Fruit fly (Drosophila melanogaster) whole organism, embryonic: ENCODE data around the gene CG17249.

Experiments used
- CG10147 ChIP-seq: fragments of 200-800 bp; sonication (Bioruptor generic); optimal IDR thresholded peaks from 2 replicates; lab custom pipeline; 2019; ENCODE audit warnings: missing biosample characterization, mild to moderate bottlenecking, missing genetic modification characterization, moderate library complexity
- CG11723 ChIP-seq: fragments of 200-800 bp; sonication (Bioruptor generic); optimal IDR thresholded peaks from 2 replicates; lab custom pipeline; 2017; ENCODE audit warnings: missing biosample characterization, mild to moderate bottlenecking, missing genetic modification characterization
- CG12391 ChIP-seq: fragments of 200-800 bp; sonication (Bioruptor generic); optimal IDR thresholded peaks from 3 replicates; lab custom pipeline; 2018; ENCODE audit warnings: missing biosample characterization, mild to moderate bottlenecking, missing genetic modification characterization, moderate library complexity
- CG16863 ChIP-seq: fragments of 200-800 bp; sonication (Bioruptor generic); optimal IDR thresholded peaks from 3 replicates; lab custom pipeline; 2016; ENCODE audit warnings: missing biosample characterization, missing genetic modification characterization
- CG17361 ChIP-seq: fragments of 200-800 bp; sonication (Bioruptor generic); IDR thresholded peaks from 3 replicates; pipeline ENCODE4 v1.3.6; 2022; ENCODE audit warnings: missing biosample characterization, missing genetic modification characterization
- CG2199 ChIP-seq: fragments of 200-800 bp; sonication (Bioruptor generic); IDR thresholded peaks from 3 replicates; pipeline ENCODE4 v1.3.6; 2022; ENCODE audit warnings: missing biosample characterization, missing genetic modification characterization
- CG32767 ChIP-seq: fragments of 200-800 bp; sonication (Bioruptor generic); IDR thresholded peaks from 2 replicates; pipeline ENCODE4 v1.3.6; 2022; ENCODE audit warnings: missing biosample characterization, missing genetic modification characterization
- CG33213 ChIP-seq: fragments of 200-800 bp; sonication (Bioruptor generic); optimal IDR thresholded peaks from 3 replicates; lab custom pipeline; 2016; ENCODE audit warnings: missing biosample characterization, missing genetic modification characterization
- CG3847 ChIP-seq: fragments of 200-800 bp; sonication (Bioruptor generic); IDR thresholded peaks from 2 replicates; pipeline ENCODE4 v1.3.6; 2022; ENCODE audit warnings: missing biosample characterization, missing genetic modification characterization
- CG4854 ChIP-seq: fragments of 200-800 bp; sonication (Bioruptor generic); optimal IDR thresholded peaks from 2 replicates; lab custom pipeline; 2016; ENCODE audit warnings: missing biosample characterization, missing genetic modification characterization, inconsistent platforms
- CG5180 ChIP-seq: fragments of 200-800 bp; sonication (Bioruptor generic); optimal IDR thresholded peaks from 3 replicates; lab custom pipeline; 2017; ENCODE audit warnings: missing biosample characterization, missing genetic modification characterization, mild to moderate bottlenecking, moderate library complexity, missing genetic modification reagents
- CG6272 ChIP-seq: fragments of 200-800 bp; sonication (Bioruptor generic); IDR thresholded peaks from 2 replicates; pipeline ENCODE4 v1.3.6; 2022; ENCODE audit warnings: missing biosample characterization, missing genetic modification characterization
- CG7556 ChIP-seq: fragments of 200-800 bp; sonication (Bioruptor generic); optimal IDR thresholded peaks from 2 replicates; lab custom pipeline; 2017; ENCODE audit warnings: missing biosample characterization, mild to moderate bottlenecking, missing genetic modification characterization
- CG7839 ChIP-seq: fragments of 200-800 bp; sonication (Bioruptor generic); optimal IDR thresholded peaks from 3 replicates; lab custom pipeline; 2018; ENCODE audit warnings: missing biosample characterization, mild to moderate bottlenecking, missing genetic modification characterization, moderate library complexity
- CG8359 ChIP-seq: fragments of 200-800 bp; sonication (Bioruptor generic); optimal IDR thresholded peaks from 2 replicates; lab custom pipeline; 2017; ENCODE audit warnings: missing biosample characterization, mild to moderate bottlenecking, missing genetic modification characterization, borderline replicate concordance
- CG8944 ChIP-seq: fragments of 200-800 bp; sonication (Bioruptor generic); optimal IDR thresholded peaks from 3 replicates; lab custom pipeline; 2016; ENCODE audit warnings: missing biosample characterization, missing genetic modification characterization
- CG9797 ChIP-seq: fragments of 200-800 bp; sonication (Bioruptor generic); optimal IDR thresholded peaks from 3 replicates; lab custom pipeline; 2018; ENCODE audit warnings: missing biosample characterization, mild to moderate bottlenecking, missing genetic modification characterization
- CG9817 ChIP-seq: fragments of 200-800 bp; sonication (Bioruptor generic); optimal IDR thresholded peaks from 2 replicates; lab custom pipeline; 2018; ENCODE audit warnings: missing biosample characterization, mild to moderate bottlenecking, missing genetic modification characterization, moderate library complexity
- CoRest ChIP-seq: fragments of 200-800 bp; sonication (Bioruptor generic); optimal IDR thresholded peaks from 3 replicates; lab custom pipeline; 2018; ENCODE audit warnings: missing biosample characterization, mild to moderate bottlenecking, missing genetic modification characterization, moderate library complexity
- CrebB ChIP-seq: fragments of 200-800 bp; sonication (Bioruptor generic); optimal IDR thresholded peaks from 3 replicates; lab custom pipeline; 2018; ENCODE audit warnings: missing biosample characterization, mild to moderate bottlenecking, missing genetic modification characterization
- D19A ChIP-seq: fragments of 200-800 bp; optimal IDR thresholded peaks from 3 replicates; lab custom pipeline; 2019; ENCODE audit warnings: missing biosample characterization, mild to moderate bottlenecking, missing genetic modification characterization, moderate library complexity
- E2f1 ChIP-seq: fragments of 200-800 bp; sonication (Bioruptor generic); IDR thresholded peaks from 2 replicates; pipeline ENCODE4 v1.3.6; 2022; ENCODE audit warnings: missing biosample characterization, missing genetic modification characterization
- Gsc ChIP-seq: fragments of 200-800 bp; sonication (Bioruptor generic); IDR thresholded peaks from 2 replicates; pipeline ENCODE4 v1.3.6; 2022; ENCODE audit warnings: missing biosample characterization, missing genetic modification characterization
- Jarid2 ChIP-seq: fragments of 200-800 bp; sonication (Bioruptor generic); optimal IDR thresholded peaks from 3 replicates; lab custom pipeline; 2017; ENCODE audit warnings: mild to moderate bottlenecking, missing biosample characterization, missing genetic modification reagents, missing genetic modification characterization
- Lhr ChIP-seq: fragments of 200-800 bp; sonication (Bioruptor generic); optimal IDR thresholded peaks from 3 replicates; lab custom pipeline; 2017; ENCODE audit warnings: mild to moderate bottlenecking, missing biosample characterization, missing genetic modification reagents, missing genetic modification characterization
- Nf-YC ChIP-seq: fragments of 200-800 bp; optimal IDR thresholded peaks from 3 replicates; lab custom pipeline; 2019; ENCODE audit warnings: missing biosample characterization, mild to moderate bottlenecking, missing genetic modification characterization, moderate library complexity
- PHDP ChIP-seq: fragments of 200-800 bp; sonication (Bioruptor generic); optimal IDR thresholded peaks from 3 replicates; lab custom pipeline; 2018; ENCODE audit warnings: missing biosample characterization, mild to moderate bottlenecking, missing genetic modification characterization, moderate library complexity
- Poxn ChIP-seq: fragments of 200-800 bp; sonication (Bioruptor generic); IDR thresholded peaks from 2 replicates; pipeline ENCODE4 v1.3.6; 2022; ENCODE audit warnings: missing biosample characterization, missing genetic modification characterization
- Ravus ChIP-seq: fragments of 200-800 bp; sonication (Bioruptor generic); IDR thresholded peaks from 2 replicates; pipeline ENCODE4 v1.3.6; 2022; ENCODE audit warnings: missing biosample characterization, missing genetic modification characterization
- abd-A ChIP-seq: fragments of 200-800 bp; sonication (Bioruptor generic); optimal IDR thresholded peaks from 3 replicates; lab custom pipeline; 2019; ENCODE audit warnings: missing biosample characterization, mild to moderate bottlenecking, missing genetic modification characterization, moderate library complexity
- btn ChIP-seq: fragments of 200-800 bp; sonication (Bioruptor generic); optimal IDR thresholded peaks from 2 replicates; lab custom pipeline; 2016; ENCODE audit warnings: missing biosample characterization, missing genetic modification characterization
- ci ChIP-seq: fragments of 200-800 bp; sonication (Bioruptor generic); IDR thresholded peaks from 3 replicates; pipeline ENCODE4 v1.3.6; 2022; ENCODE audit warnings: missing biosample characterization, missing genetic modification characterization
- crc ChIP-seq: fragments of 200-800 bp; sonication (Bioruptor generic); optimal IDR thresholded peaks from 2 replicates; lab custom pipeline; 2016; ENCODE audit warnings: missing biosample characterization, missing genetic modification characterization
- exex ChIP-seq: fragments of 200-800 bp; sonication (Bioruptor generic); optimal IDR thresholded peaks from 4 replicates; lab custom pipeline; 2018; ENCODE audit warnings: missing biosample characterization, mild to moderate bottlenecking, missing genetic modification characterization, moderate library complexity
- fu2 ChIP-seq: fragments of 200-800 bp; sonication (Bioruptor generic); optimal IDR thresholded peaks from 2 replicates; lab custom pipeline; 2016; ENCODE audit warnings: missing biosample characterization, missing genetic modification characterization
- gfzf ChIP-seq: fragments of 200-800 bp; sonication (Bioruptor generic); optimal IDR thresholded peaks from 2 replicates; lab custom pipeline; 2016; ENCODE audit warnings: missing biosample characterization, mild to moderate bottlenecking, missing genetic modification characterization, moderate library complexity
- inv ChIP-seq: fragments of 200-800 bp; sonication (Bioruptor generic); IDR thresholded peaks from 2 replicates; pipeline ENCODE4 v1.3.6; 2022; ENCODE audit warnings: missing biosample characterization, missing genetic modification characterization; ENCODE audit not compliant: partially characterized antibody
- lov ChIP-seq, 2 experiments: fragments of 200-800 bp in 1 of 2; fragments of >200 bp in 1 of 2; sonication (Bioruptor generic) in 1 of 2; IDR thresholded peaks in 1 of 2; optimal IDR thresholded peaks in 1 of 2; 2 replicates in 1 of 2; 3 replicates in 1 of 2; pipeline versions ENCODE4 v1.3.6 to Lab custom; 2017 to 2022; ENCODE audit warnings: missing biosample characterization in 1 of 2, missing genetic modification characterization in 1 of 2
- mam ChIP-seq: fragments of 200-800 bp; sonication (Bioruptor generic); optimal IDR thresholded peaks from 3 replicates; lab custom pipeline; 2016; ENCODE audit warnings: missing biosample characterization, missing genetic modification characterization
- nmo ChIP-seq: fragments of 200-800 bp; sonication (Bioruptor generic); optimal IDR thresholded peaks from 2 replicates; lab custom pipeline; 2018; ENCODE audit warnings: missing biosample characterization, mild to moderate bottlenecking, missing genetic modification characterization, moderate library complexity
- onecut ChIP-seq: fragments of 200-800 bp; sonication (Bioruptor generic); IDR thresholded peaks from 2 replicates; pipeline ENCODE4 v1.3.6; 2022; ENCODE audit warnings: missing biosample characterization, missing genetic modification characterization
- pan ChIP-seq, 4 experiments: fragments of >200 bp in 3 of 4; fragments of 200-800 bp in 1 of 4; sonication (Bioruptor generic) in 1 of 4; optimal IDR thresholded peaks in 3 of 4; IDR thresholded peaks in 1 of 4; 2 replicates each; pipeline versions ENCODE4 v1.3.6 to Lab custom; 2017 to 2022; ENCODE audit warnings: missing biosample characterization in 2 of 4, missing genetic modification characterization in 2 of 4, mixed read lengths in 1 of 4
- row ChIP-seq: fragments of 200-800 bp; sonication (Bioruptor generic); IDR thresholded peaks from 3 replicates; pipeline ENCODE4 v1.3.6; 2022; ENCODE audit warnings: missing biosample characterization, missing genetic modification characterization
- slp2 ChIP-seq: fragments of 200-800 bp; sonication (Bioruptor generic); optimal IDR thresholded peaks from 2 replicates; lab custom pipeline; 2016; ENCODE audit warnings: missing biosample characterization, missing genetic modification characterization
- sob ChIP-seq: fragments of 200-800 bp; sonication (Bioruptor generic); IDR thresholded peaks from 2 replicates; pipeline ENCODE4 v1.3.6; 2022; ENCODE audit warnings: missing biosample characterization, missing genetic modification characterization
- sr ChIP-seq: fragments of 200-800 bp; sonication (Bioruptor generic); IDR thresholded peaks from 3 replicates; pipeline ENCODE4 v1.3.6; 2022; ENCODE audit warnings: missing biosample characterization, missing genetic modification characterization
- stwl ChIP-seq: fragments of 200-800 bp; sonication (Bioruptor generic); optimal IDR thresholded peaks from 3 replicates; lab custom pipeline; 2018; ENCODE audit warnings: missing biosample characterization, mild to moderate bottlenecking, missing genetic modification characterization, moderate library complexity
- ttk ChIP-seq: fragments of 200-800 bp; sonication (Bioruptor generic); IDR thresholded peaks from 2 replicates; pipeline ENCODE4 v2.1.2; 2022; ENCODE audit warnings: missing biosample characterization, missing genetic modification characterization

The CG17249 gene

DNA sequence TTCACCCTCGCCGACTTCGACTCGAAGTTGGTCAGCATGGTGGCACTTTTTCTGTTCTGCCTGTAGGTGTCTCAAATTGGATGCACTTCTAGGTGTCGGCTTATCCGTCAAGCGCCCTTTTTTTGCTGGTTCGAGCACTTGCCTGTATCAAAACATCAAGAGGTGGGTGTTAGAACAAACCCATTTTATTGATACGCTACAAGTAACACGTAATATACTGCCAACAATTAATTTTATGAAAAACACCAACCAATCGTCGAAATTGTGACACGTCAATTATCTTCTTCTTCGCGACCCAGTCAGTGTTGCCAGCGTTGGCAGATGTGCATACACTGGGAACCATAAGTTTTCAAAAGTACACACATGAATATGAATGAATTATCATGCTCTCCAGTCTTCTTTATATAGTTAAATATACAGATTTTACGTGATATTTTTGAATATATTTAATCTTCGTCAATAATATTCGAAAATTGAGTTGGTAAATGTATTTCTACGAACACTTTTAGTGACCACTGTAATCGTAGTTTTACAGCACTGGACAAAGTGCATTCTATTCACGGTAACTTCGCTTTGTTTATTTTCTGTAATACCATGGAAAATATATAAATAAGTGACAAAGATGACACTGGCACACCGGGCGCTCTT is 2.2 kb downstream of the CG17249 start, which contains the start of the genes alphaCOP and CG13919 (continued):
- peak; percentile 98 for TF ChIP-seq CG32767
- peak; percentile 96 for TF ChIP-seq ttk (GFP tag; lab: Robert Waterston, UW)
- peak; percentile 77 for TF ChIP-seq Ravus (GFP tag; lab: Robert Waterston, UW)
- TF ChIP-seq gfzf (GFP tag; lab: Kevin White, UChicago) = peak; percentile 24
- peak; percentile 99 for TF ChIP-seq row (GFP tag; lab: Robert Waterston, UW)
- peak; percentile 98 for TF ChIP-seq CG17361
- peak; percentile 11 for TF ChIP-seq Jarid2 (GFP tag; lab: Kevin White, UChicago)
- peak; percentile 92 for TF ChIP-seq Poxn (GFP tag; lab: Robert Waterston, UW)
- no peak for TF ChIP-seq pan (optimal IDR thresholded peaks at IDR 0.05; lab: Kevin White, UChicago)
- TF ChIP-seq pan (GFP tag; optimal IDR thresholded peaks at IDR 0.05 in 1 of 2, IDR thresholded peaks at IDR 0.05 in 1 of 2) = peak in 1 of 2 experiments; percentile 97
- TF ChIP-seq CG33213 = peak; percentile 80
- TF ChIP-seq exex (tag; lab: Kevin White, UChicago) = peak; percentile 85
- TF ChIP-seq Lhr (GFP tag; lab: Kevin White, UChicago) = peak; percentile 88
- peak; percentile 85 for TF ChIP-seq CG8944
- peak; percentile 97 for TF ChIP-seq sob
- peak; percentile 95 for TF ChIP-seq mam (GFP tag; lab: Kevin White, UChicago)
- TF ChIP-seq CG10147 (GFP tag; lab: Kevin White, UChicago) = peak; percentile 90
- TF ChIP-seq E2f1 = peak; percentile 96
- peak; percentile 69; the same call in 1 of the 3 replicates for TF ChIP-seq CG2199 (GFP tag; lab: Robert Waterston, UW)
- no peak for TF ChIP-seq lov (optimal IDR thresholded peaks at IDR 0.05; lab: Kevin White, UChicago)
- peak; percentile 96 for TF ChIP-seq lov (GFP tag; IDR thresholded peaks at IDR 0.05; lab: Robert Waterston, UW)
- peak; percentile 98 for TF ChIP-seq CoRest
- TF ChIP-seq PHDP = peak; percentile 97
- TF ChIP-seq CG4854 (GFP tag; lab: Kevin White, UChicago) = peak; percentile 94
- TF ChIP-seq CG7839 (tag; lab: Kevin White, UChicago) = peak; percentile 99
- peak; percentile 71 for TF ChIP-seq CG5180 (GFP tag; lab: Kevin White, UChicago)
- TF ChIP-seq D19A = peak; percentile 88
- peak; percentile 98 for TF ChIP-seq CG12391 (tag; lab: Kevin White, UChicago)
- peak; percentile 94 for TF ChIP-seq CG7556 (GFP tag; lab: Kevin White, UChicago)
- TF ChIP-seq CrebB = peak; percentile 95
- TF ChIP-seq ci = peak; percentile 97
- peak; percentile 95 for TF ChIP-seq CG9817
- TF ChIP-seq sr (GFP tag; lab: Robert Waterston, UW) = peak; percentile 56; the same call in 2 of the 3 replicates
- TF ChIP-seq CG16863 (GFP tag; lab: Kevin White, UChicago) = peak; percentile 91
- TF ChIP-seq CG3847 (GFP tag; lab: Robert Waterston, UW) = peak; percentile 98
- peak; percentile 95 for TF ChIP-seq CG6272 (GFP tag; lab: Robert Waterston, UW)
- peak; percentile 87 for TF ChIP-seq Gsc
- peak; percentile 89 for TF ChIP-seq CG11723 (GFP tag; lab: Kevin White, UChicago)
- TF ChIP-seq CG8359 = peak; percentile 79
- TF ChIP-seq inv (GFP tag; lab: Robert Waterston, UW) = 0 out of 2 replicates have a peak, but pooled peaks have one; percentile 12
- TF ChIP-seq nmo (GFP tag; lab: Kevin White, UChicago) = peak; percentile 98
- TF ChIP-seq onecut (GFP tag; lab: Robert Waterston, UW) = peak; percentile 82; the same call in 1 of the 2 replicates
- TF ChIP-seq fu2 (GFP tag; lab: Kevin White, UChicago) = peak; percentile 84
- peak; percentile 83 for TF ChIP-seq stwl (tag; lab: Kevin White, UChicago)
- no peak for TF ChIP-seq abd-A (tag; lab: Kevin White, UChicago)
- peak; percentile 56 for TF ChIP-seq btn (GFP tag; lab: Kevin White, UChicago)
- TF ChIP-seq CG9797 (GFP tag; lab: Kevin White, UChicago) = peak; percentile 32
- peak; percentile 85 for TF ChIP-seq Nf-YC (tag; lab: Kevin White, UChicago)
- TF ChIP-seq slp2 (GFP tag; lab: Kevin White, UChicago) = peak; percentile 87
- TF ChIP-seq crc (GFP tag; lab: Kevin White, UChicago) = peak; percentile 85
